Worm (Caenorhabditis elegans) whole organism, mixed stage, embryonic: Measurements from ENCODE around the gene dib-1.
"Not testable (repeated sequence)": the region's sequence is repeated elsewhere in the genome, so short reads cannot be mapped to it uniquely, and the experiment has no call there.

Experiments
- ceh-39 ChIP-seq: fragments of 150-350 bp; optimal IDR thresholded peaks from 2 replicates; lab custom pipeline; 2014; ENCODE audit warnings: missing biosample characterization, missing genetic modification characterization
- ces-1 ChIP-seq: fragments of 150-350 bp; optimal IDR thresholded peaks from 2 replicates; lab custom pipeline; 2014; ENCODE audit warnings: missing biosample characterization, missing genetic modification reagents, missing genetic modification characterization
- drap-1 ChIP-seq: fragments of 200-800 bp; sonication (Bioruptor generic); optimal IDR thresholded peaks from 3 replicates; lab custom pipeline; 2018; ENCODE audit warnings: mild to moderate bottlenecking, missing genetic modification characterization, missing compliant biosample characterization
- ham-2 ChIP-seq: fragments of 200-800 bp; sonication (Bioruptor generic); optimal IDR thresholded peaks from 2 replicates; lab custom pipeline; 2018; ENCODE audit warnings: mild to moderate bottlenecking, missing genetic modification characterization, missing compliant biosample characterization
- lin-13 ChIP-seq: fragments of 150-350 bp; optimal IDR thresholded peaks from 2 replicates; lab custom pipeline; 2014; ENCODE audit warnings: missing biosample characterization, missing genetic modification characterization
- mab-5 ChIP-seq: fragments of 150-350 bp; optimal IDR thresholded peaks from 2 replicates; lab custom pipeline; 2014; ENCODE audit warnings: missing biosample characterization, missing genetic modification characterization
- nhr-12 ChIP-seq: fragments of 150-350 bp; optimal IDR thresholded peaks from 2 replicates; lab custom pipeline; 2014; ENCODE audit warnings: missing biosample characterization, missing genetic modification characterization
- nhr-237 ChIP-seq: fragments of 150-350 bp; optimal IDR thresholded peaks from 2 replicates; lab custom pipeline; 2014; ENCODE audit warnings: missing biosample characterization, missing genetic modification characterization
- nhr-76 ChIP-seq: sonication (generic microtip); optimal IDR thresholded peaks from 2 replicates; lab custom pipeline; 2017; ENCODE audit warnings: missing biosample characterization, missing genetic modification characterization
- pha-4 ChIP-seq: fragments of 150-350 bp; optimal IDR thresholded peaks from 2 replicates; lab custom pipeline; 2018; ENCODE audit warnings: missing biosample characterization, missing genetic modification reagents, missing genetic modification characterization
- tbx-8 ChIP-seq: fragments of 200-800 bp; sonication (Bioruptor generic); optimal IDR thresholded peaks from 2 replicates; lab custom pipeline; 2018; ENCODE audit warnings: mild to moderate bottlenecking, missing genetic modification characterization, moderate library complexity, missing compliant biosample characterization
- unc-62 ChIP-seq: fragments of 150-350 bp; optimal IDR thresholded peaks from 2 replicates; lab custom pipeline; 2014; ENCODE audit warnings: missing biosample characterization, missing genetic modification reagents, missing genetic modification characterization
- ztf-11 ChIP-seq: fragments of 150-350 bp; optimal IDR thresholded peaks from 2 replicates; lab custom pipeline; 2014; ENCODE audit warnings: missing biosample characterization, missing genetic modification characterization

DNA sequence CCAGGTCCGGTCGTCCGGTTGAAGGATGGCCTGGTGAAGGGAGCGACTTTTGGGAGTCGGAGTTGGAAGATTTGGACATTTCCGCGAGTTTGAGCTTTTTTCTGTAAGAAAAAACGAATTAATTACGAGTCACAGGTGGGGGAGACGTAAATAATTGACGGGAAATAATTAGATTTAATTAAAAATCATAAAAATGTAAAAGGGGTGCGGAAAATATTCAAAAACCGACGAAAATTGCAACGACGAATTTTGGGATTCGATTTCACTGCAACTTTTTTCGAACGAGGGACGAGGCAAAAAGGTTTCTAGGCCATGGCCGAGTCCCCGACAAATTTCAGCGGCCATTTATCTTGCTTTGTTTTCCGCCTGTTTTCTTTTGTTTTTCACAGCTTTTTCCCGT is 3.9 kb downstream of the dib-1 start, which contains the start of gene Y54G2A.19:
- not testable (repeated sequence) for TF ChIP-seq drap-1 (GFP tag; lab: Kevin White, UChicago); nhr-76 (tag; lab: Kevin White, UChicago); ham-2 (GFP tag; lab: Kevin White, UChicago); lin-13; ztf-11 (tag; lab: Kevin White, UChicago); mab-5; unc-62; pha-4 (tag; lab: Kevin White, UChicago); nhr-12 (tag; lab: Kevin White, UChicago); nhr-237; ces-1 (GFP tag; lab: Kevin White, UChicago); tbx-8 (GFP tag; lab: Kevin White, UChicago); ceh-39
